Worm (Caenorhabditis elegans): ENCODE results near the gene C50F4.6.
A peak's percentile ranks its signal among the peaks of the same experiment; 100 is the strongest.

Gene C50F4.6

ce11 chrV:9500826-9501451 is 45.0 kb upstream of the C50F4.6 start, which contains the start of gene swt-5:
Gene swt-5, plus strand, starts transcription at chrV:9501401.
- no peak for TF ChIP-seq ztf-22 (GFP tag; optimal IDR thresholded peaks at IDR 0.05)

DNA sequence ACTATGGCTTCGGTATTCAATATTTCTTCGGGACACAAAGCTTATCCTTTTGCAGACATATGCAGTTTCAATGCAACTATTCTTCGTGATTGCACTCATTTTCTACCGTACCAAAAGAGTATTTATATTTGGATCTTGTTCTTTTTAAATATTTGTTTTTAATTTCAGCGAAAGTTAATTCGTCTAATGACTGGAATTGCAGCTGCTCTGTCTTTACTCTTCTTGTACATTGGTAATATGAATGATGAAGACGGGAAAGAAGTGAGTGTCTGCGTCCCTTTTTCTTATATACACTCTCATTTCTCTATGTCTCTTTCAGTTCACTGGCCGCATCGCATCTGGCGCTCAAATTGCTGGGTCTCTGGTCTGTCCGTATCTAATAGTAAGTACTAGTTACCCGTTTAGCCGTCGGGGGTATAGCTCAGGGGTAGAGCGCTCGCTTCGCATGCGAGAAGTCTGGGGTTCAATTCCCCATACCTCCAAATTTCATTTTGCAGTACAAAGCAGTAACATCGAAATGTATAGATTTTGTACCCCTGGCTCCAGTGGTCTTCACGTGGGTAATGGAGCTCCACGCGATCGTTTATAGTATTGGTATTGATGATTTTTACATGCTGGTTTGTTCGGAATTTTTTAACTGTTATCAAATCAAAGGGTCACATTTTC is 42.6 kb upstream of the C50F4.6 start:
- TF ChIP-seq Y53F4B.3 (GFP tag; IDR thresholded peaks at IDR 0.05) (no peak), cebp-1 (GFP tag; IDR thresholded peaks at IDR 0.05) (no peak), cebp-1 (tag; optimal IDR thresholded peaks at IDR 0.05) (no peak), mel-28 (tag; optimal IDR thresholded peaks at IDR 0.05; ENCODE audit: borderline replicate concordance) (no peak), dpl-1 (GFP tag; optimal IDR thresholded peaks at IDR 0.05) (no peak), F23B12.7 (tag; optimal IDR thresholded peaks at IDR 0.05; ENCODE audit: insufficient read depth) (no peak), fkh-3 (tag; optimal IDR thresholded peaks at IDR 0.05) (peak; percentile 66), nfya-2 (GFP tag; IDR thresholded peaks at IDR 0.05) (no peak), F10E7.11 (tag; optimal IDR thresholded peaks at IDR 0.05) (no peak), Y95B8A.8 (GFP tag; IDR thresholded peaks at IDR 0.05) (no peak), aptf-3 (GFP tag; IDR thresholded peaks at IDR 0.05) (0 out of 2 replicates have a peak, but pooled peaks have one; percentile 77), ztf-6 (GFP tag; IDR thresholded peaks at IDR 0.05) (no peak), tbx-9 (tag; optimal IDR thresholded peaks at IDR 0.05; ENCODE audit: borderline replicate concordance) (no peak), bed-2 (GFP tag; IDR thresholded peaks at IDR 0.05) (no peak), unc-62 (GFP tag; optimal IDR thresholded peaks at IDR 0.05) (no peak), B0336.3 (GFP tag; IDR thresholded peaks at IDR 0.05) (no peak; the same call in none of the 2 replicates), F57A8.1 (GFP tag; optimal IDR thresholded peaks at IDR 0.05) (no peak), Y53G8AR.9 (GFP tag; conservative IDR thresholded peaks at IDR 0.05) (no peak), attf-5 (GFP tag; optimal IDR thresholded peaks at IDR 0.05) (peak; percentile 24), ama-1 (optimal IDR thresholded peaks at IDR 0.05) (no peak), ama-1 (GFP tag; optimal IDR thresholded peaks at IDR 0.05) (peak in 1 of 2 experiments; percentile 85), hmg-1.2 (GFP tag; IDR thresholded peaks at IDR 0.05) (peak; percentile 91), ceh-79 (tag; optimal IDR thresholded peaks at IDR 0.05) (peak; percentile 55), rec-8 (tag; optimal IDR thresholded peaks at IDR 0.05) (peak; percentile 22 to 82), lin-54 (GFP tag; optimal IDR thresholded peaks at IDR 0.05) (no peak), snpc-4 (GFP tag; optimal IDR thresholded peaks at IDR 0.05) (peak; percentile 82), snpc-4 (tag; optimal IDR thresholded peaks at IDR 0.05) (peak; percentile 89 to 95 (median 92)), zfh-2 (GFP tag; conservative IDR thresholded peaks at IDR 0.05) (no peak), F39B2.1 (GFP tag; IDR thresholded peaks at IDR 0.05) (no peak), nhr-120 (GFP tag; IDR thresholded peaks at IDR 0.05) (peak; percentile 92; the same call in 1 of the 2 replicates), let-526 (GFP tag; IDR thresholded peaks at IDR 0.05) (peak; percentile 74; the same call in 1 of the 2 replicates), gei-17 (GFP tag; optimal IDR thresholded peaks at IDR 0.05) (peak; percentile 24), ceh-100 (GFP tag; IDR thresholded peaks at IDR 0.05) (peak; percentile 16; the same call in 1 of the 2 replicates), lsy-27 (tag; optimal IDR thresholded peaks at IDR 0.05; ENCODE audit: borderline replicate concordance, insufficient read depth) (peak; percentile 12), sptf-2 (GFP tag; optimal IDR thresholded peaks at IDR 0.05) (peak; percentile 47), sdz-38 (tag; optimal IDR thresholded peaks at IDR 0.05) (peak; percentile 20), lag-1 (GFP tag; IDR thresholded peaks at IDR 0.05) (no peak), akir-1 (GFP tag; optimal IDR thresholded peaks at IDR 0.05) (no peak), chd-7 (tag; optimal IDR thresholded peaks at IDR 0.05) (peak; percentile 79), F22D6.2 (tag; optimal IDR thresholded peaks at IDR 0.05) (peak; percentile 30), unc-130 (GFP tag; optimal IDR thresholded peaks at IDR 0.05) (no peak), ZK185.1 (tag; optimal IDR thresholded peaks at IDR 0.05; ENCODE audit: poor library complexity, severe bottlenecking) (peak; percentile 81), pha-4 (tag; optimal IDR thresholded peaks at IDR 0.05) (no peak), B0035.1 (tag; optimal IDR thresholded peaks at IDR 0.05) (no peak)

Measured in whole organism, young adult.